Fruit fly (Drosophila melanogaster) whole organism, wandering third instar larva: Measurements from ENCODE around the gene ppk22.

Experiments
- Abd-B ChIP-seq: fragments of >200 bp; optimal IDR thresholded peaks from 2 replicates; lab custom pipeline; 2017; ENCODE audit warnings: missing biosample characterization, missing genetic modification characterization
- CG32264 ChIP-seq: fragments of 200-800 bp; sonication (Bioruptor generic); optimal IDR thresholded peaks from 2 replicates; lab custom pipeline; 2016; ENCODE audit warnings: missing biosample characterization, missing genetic modification characterization
- CG9705 ChIP-seq: fragments of 200-800 bp; sonication (Bioruptor generic); optimal IDR thresholded peaks from 2 replicates; lab custom pipeline; 2018; ENCODE audit warnings: missing biosample characterization, mild to moderate bottlenecking, missing genetic modification characterization
- CrebA ChIP-seq: fragments of 200-800 bp; sonication (Bioruptor generic); optimal IDR thresholded peaks from 2 replicates; lab custom pipeline; 2016; ENCODE audit warnings: missing biosample characterization, mild to moderate bottlenecking, missing genetic modification characterization, borderline replicate concordance
- Dfd ChIP-seq: fragments of >200 bp; optimal IDR thresholded peaks from 2 replicates; lab custom pipeline; 2017; ENCODE audit warnings: missing biosample characterization, missing genetic modification characterization
- Dif ChIP-seq: fragments of 200-275, 200-300 bp; sonication (Bioruptor generic); optimal IDR thresholded peaks from 2 replicates; lab custom pipeline; 2018; ENCODE audit warnings: missing biosample characterization, missing genetic modification characterization; ENCODE audit not compliant: partially characterized antibody
- GATAd ChIP-seq: sonication (Bioruptor generic); optimal IDR thresholded peaks from 2 replicates; lab custom pipeline; 2016; ENCODE audit warnings: missing biosample characterization, missing genetic modification characterization
- HLH106 ChIP-seq: fragments of 200-800 bp; optimal IDR thresholded peaks from 3 replicates; lab custom pipeline; 2019; ENCODE audit warnings: missing biosample characterization, mild to moderate bottlenecking, missing genetic modification characterization, moderate library complexity
- Hnf4 ChIP-seq: fragments of 200-800 bp; sonication (Bioruptor generic); optimal IDR thresholded peaks from 2 replicates; lab custom pipeline; 2016; ENCODE audit warnings: missing biosample characterization, mild to moderate bottlenecking, missing genetic modification characterization
- Hr78 ChIP-seq: fragments of >200 bp; optimal IDR thresholded peaks from 2 replicates; lab custom pipeline; 2017; ENCODE audit warnings: missing biosample characterization, missing genetic modification characterization
- Hr83 ChIP-seq: fragments of 200-300 bp; sonication (Bioruptor generic); optimal IDR thresholded peaks from 2 replicates; lab custom pipeline; 2016; ENCODE audit warnings: missing biosample characterization, mild to moderate bottlenecking, missing genetic modification characterization, moderate library complexity; ENCODE audit not compliant: poor library complexity, severe bottlenecking
- Jra ChIP-seq: sonication (Bioruptor generic); optimal IDR thresholded peaks from 2 replicates; lab custom pipeline; 2016; ENCODE audit warnings: missing biosample characterization, missing genetic modification characterization
- Myc ChIP-seq: fragments of >200 bp; optimal IDR thresholded peaks from 2 replicates; lab custom pipeline; 2017
- N ChIP-seq: fragments of >200 bp; optimal IDR thresholded peaks from 2 replicates; lab custom pipeline; 2018; ENCODE audit warnings: missing biosample characterization, missing external identifiers, missing genetic modification characterization
- Rel ChIP-seq, 2 experiments: fragments of 200-800 bp; sonication (Bioruptor generic) in 1 of 2; optimal IDR thresholded peaks; 2 replicates in 1 of 2; 3 replicates in 1 of 2; lab custom pipeline; 2016 to 2019; ENCODE audit warnings: mild to moderate bottlenecking in 2 of 2, missing biosample characterization in 2 of 2, missing genetic modification characterization in 2 of 2, moderate library complexity in 1 of 2
- Sp1 ChIP-seq: fragments of 200-800 bp; sonication (Bioruptor generic); optimal IDR thresholded peaks from 3 replicates; lab custom pipeline; 2019; ENCODE audit warnings: missing biosample characterization, mild to moderate bottlenecking, missing genetic modification characterization, moderate library complexity
- Vsx2 ChIP-seq: fragments of 200-300, 225-300 bp; sonication (Bioruptor generic); optimal IDR thresholded peaks from 2 replicates; lab custom pipeline; 2018; ENCODE audit warnings: missing biosample characterization, missing genetic modification characterization; ENCODE audit not compliant: partially characterized antibody
- br ChIP-seq: fragments of 200-800 bp; sonication (Bioruptor generic); optimal IDR thresholded peaks from 2 replicates; lab custom pipeline; 2016; ENCODE audit warnings: missing biosample characterization, missing genetic modification characterization
- brk ChIP-seq: fragments of 200-800 bp; sonication (Bioruptor generic); optimal IDR thresholded peaks from 2 replicates; lab custom pipeline; 2016; ENCODE audit warnings: missing biosample characterization, mild to moderate bottlenecking, missing genetic modification characterization
- dl ChIP-seq, 2 experiments: fragments of 175-275, 200-275 bp in 1 of 2; fragments of 200-275 bp in 1 of 2; sonication (Bioruptor generic); optimal IDR thresholded peaks; lab custom pipeline; 2018; ENCODE audit warnings: mild to moderate bottlenecking in 2 of 2, missing biosample characterization in 2 of 2, missing genetic modification characterization in 2 of 2, moderate library complexity in 2 of 2; ENCODE audit not compliant: partially characterized antibody in 2 of 2, insufficient read depth in 1 of 2
- dmrt93B ChIP-seq: fragments of 200-800 bp; sonication (Bioruptor generic); optimal IDR thresholded peaks from 2 replicates; lab custom pipeline; 2018; ENCODE audit warnings: missing biosample characterization, mild to moderate bottlenecking, missing genetic modification characterization
- dsf ChIP-seq: sonication (Bioruptor generic); optimal IDR thresholded peaks from 2 replicates; lab custom pipeline; 2016; ENCODE audit warnings: missing biosample characterization, missing genetic modification characterization, borderline replicate concordance
- ey ChIP-seq: fragments of 200-800 bp; sonication (Bioruptor generic); optimal IDR thresholded peaks from 2 replicates; lab custom pipeline; 2016; ENCODE audit warnings: missing biosample characterization, missing genetic modification characterization
- foxo ChIP-seq, 2 experiments: fragments of 200-800 bp; sonication (Bioruptor generic); optimal IDR thresholded peaks; 2 replicates in 1 of 2; 3 replicates in 1 of 2; lab custom pipeline; 2016 to 2017; ENCODE audit warnings: missing biosample characterization in 2 of 2, missing genetic modification characterization in 2 of 2
- fru ChIP-seq: fragments of 200-800 bp; sonication (Bioruptor generic); optimal IDR thresholded peaks from 3 replicates; lab custom pipeline; 2016; ENCODE audit warnings: missing biosample characterization, mild to moderate bottlenecking, missing genetic modification characterization
- h ChIP-seq: fragments of 200-800 bp; sonication (Bioruptor generic); optimal IDR thresholded peaks from 3 replicates; lab custom pipeline; 2016; ENCODE audit warnings: missing biosample characterization, mild to moderate bottlenecking, missing genetic modification characterization
- jim ChIP-seq: fragments of 175-275, 200-325 bp; sonication (Bioruptor generic); optimal IDR thresholded peaks from 2 replicates; lab custom pipeline; 2016; ENCODE audit warnings: missing biosample characterization, mild to moderate bottlenecking, missing genetic modification characterization
- lola ChIP-seq: fragments of >200 bp; optimal IDR thresholded peaks from 2 replicates; lab custom pipeline; 2017; ENCODE audit warnings: missing biosample characterization, missing genetic modification characterization
- psq ChIP-seq: fragments of 200-800 bp; sonication (Bioruptor generic); optimal IDR thresholded peaks from 3 replicates; lab custom pipeline; 2017; ENCODE audit warnings: missing biosample characterization, mild to moderate bottlenecking, missing genetic modification characterization, moderate library complexity
- rgr ChIP-seq: fragments of 200-800 bp; sonication (Bioruptor generic); optimal IDR thresholded peaks from 3 replicates; lab custom pipeline; 2016; ENCODE audit warnings: missing biosample characterization, mild to moderate bottlenecking, missing genetic modification characterization
- sage ChIP-seq: fragments of 200-800 bp; sonication (Bioruptor generic); optimal IDR thresholded peaks from 2 replicates; lab custom pipeline; 2016; ENCODE audit warnings: missing biosample characterization, mild to moderate bottlenecking, missing genetic modification characterization
- sv ChIP-seq: fragments of 200-800 bp; sonication (Bioruptor generic); optimal IDR thresholded peaks from 3 replicates; lab custom pipeline; 2016; ENCODE audit warnings: missing biosample characterization, missing genetic modification characterization
- tai ChIP-seq: sonication (Bioruptor generic); optimal IDR thresholded peaks from 2 replicates; lab custom pipeline; 2016; ENCODE audit warnings: missing biosample characterization, missing genetic modification characterization
- usp ChIP-seq: fragments of >200 bp; optimal IDR thresholded peaks from 2 replicates; lab custom pipeline; 2017; ENCODE audit warnings: missing biosample characterization, missing genetic modification characterization

ppk22 gene

DNA sequence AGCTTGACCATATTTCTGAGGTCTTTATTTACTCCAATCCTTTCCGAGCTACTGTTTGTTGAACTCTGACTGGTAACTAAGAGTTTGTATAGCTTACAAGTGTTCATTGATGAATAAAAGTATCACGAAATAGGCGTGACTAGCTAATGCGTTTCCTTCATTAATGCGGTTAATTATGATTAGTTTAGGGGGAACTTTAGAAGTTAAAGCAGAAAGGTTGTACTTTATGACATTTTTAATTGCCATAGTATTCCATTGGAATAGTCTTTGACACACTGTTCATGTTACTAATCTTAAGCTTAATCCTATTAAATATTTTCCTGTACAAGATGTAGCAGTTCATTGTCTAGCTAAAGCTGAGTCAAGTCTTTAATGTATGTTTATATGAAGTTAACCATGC is at the start of gene ppk22:
Gene ppk22 (minus strand): TSS at position 101 of the 400 bp plus-strand sequence.
- TF ChIP-seq fru (GFP tag; lab: Kevin White, UChicago) (no peak), N (no peak), jim (no peak)
- TF ChIP-seq, all 38 proteins: peak for 0

DNA sequence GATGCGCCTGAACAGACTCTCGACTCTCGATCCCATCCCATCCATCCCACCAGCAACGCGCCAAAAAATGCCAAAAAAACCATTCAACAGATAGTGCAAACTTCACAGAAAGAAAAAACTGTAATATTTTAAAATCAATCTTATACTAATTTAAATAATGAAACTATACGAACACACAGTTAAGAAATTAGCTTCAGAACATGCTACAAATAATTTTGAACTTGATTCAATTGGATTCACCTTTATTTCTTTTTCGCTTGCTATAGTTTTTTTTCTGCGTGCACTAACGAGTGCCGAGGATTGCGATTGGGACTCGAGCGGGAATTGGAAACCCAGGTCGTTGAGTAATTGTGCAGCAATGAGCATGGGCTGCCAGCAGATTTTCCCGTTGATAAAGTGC is 48.4 kb upstream of the ppk22 start:
- TF ChIP-seq lola (GFP tag; lab: Kevin White, UChicago) (no peak), dmrt93B (GFP tag; lab: Kevin White, UChicago) (no peak), h (GFP tag; lab: Kevin White, UChicago) (no peak), brk (GFP tag; lab: Kevin White, UChicago) (no peak), sv (GFP tag; lab: Kevin White, UChicago) (no peak), usp (GFP tag; lab: Kevin White, UChicago) (no peak), Jra (GFP tag; lab: Kevin White, UChicago) (no peak), Hr78 (no peak), Vsx2 (GFP tag; lab: Kevin White, UChicago) (no peak), Dfd (GFP tag; lab: Kevin White, UChicago) (no peak), N (no peak), Abd-B (GFP tag; lab: Kevin White, UChicago) (no peak), br (GFP tag; lab: Kevin White, UChicago) (no peak)

DNA sequence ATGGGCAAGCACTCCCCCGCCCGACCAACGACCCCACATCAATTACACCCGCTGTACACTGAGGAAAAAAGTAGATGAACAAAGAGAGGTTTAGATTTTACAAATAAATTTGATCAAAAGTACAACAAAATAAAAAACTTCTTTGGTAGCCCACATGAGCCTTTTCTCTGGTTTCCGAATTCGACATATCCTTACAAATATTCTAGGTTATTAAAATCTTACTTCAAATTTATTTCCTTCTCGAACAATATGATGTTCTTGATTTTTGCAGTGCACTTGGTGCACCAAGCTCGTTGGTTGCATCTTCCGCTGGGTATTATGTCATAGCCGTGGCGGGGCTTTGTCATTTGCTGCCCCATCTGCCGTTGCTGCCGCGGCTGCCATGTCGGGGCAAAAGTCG is 47.0 kb upstream of the ppk22 start:
- TF ChIP-seq HLH106 (tag; lab: Kevin White, UChicago) (no peak), Abd-B (GFP tag; lab: Kevin White, UChicago) (no peak), foxo (GFP tag; optimal IDR thresholded peaks at IDR 0.05; lab: Kevin White, UChicago) (no peak), Rel (GFP tag; optimal IDR thresholded peaks at IDR 0.05; lab: Kevin White, UChicago) (no peak), Rel (tag; optimal IDR thresholded peaks at IDR 0.05; lab: Kevin White, UChicago) (no peak), dl (GFP tag; optimal IDR thresholded peaks at IDR 0.05; lab: Kevin White, UChicago; ENCODE audit: insufficient read depth in 1 of 2, partially characterized antibody in 2 of 2) (no peak), CG32264 (no peak), psq (no peak), usp (GFP tag; lab: Kevin White, UChicago) (no peak), dsf (GFP tag; lab: Kevin White, UChicago) (no peak), Vsx2 (GFP tag; lab: Kevin White, UChicago) (no peak), N (no peak), Hr78 (no peak), dmrt93B (GFP tag; lab: Kevin White, UChicago) (no peak), Dfd (GFP tag; lab: Kevin White, UChicago) (no peak), rgr (no peak), Hnf4 (GFP tag; lab: Kevin White, UChicago) (no peak), Myc (lab: Kevin White, UChicago) (no peak), Jra (GFP tag; lab: Kevin White, UChicago) (no peak)

DNA sequence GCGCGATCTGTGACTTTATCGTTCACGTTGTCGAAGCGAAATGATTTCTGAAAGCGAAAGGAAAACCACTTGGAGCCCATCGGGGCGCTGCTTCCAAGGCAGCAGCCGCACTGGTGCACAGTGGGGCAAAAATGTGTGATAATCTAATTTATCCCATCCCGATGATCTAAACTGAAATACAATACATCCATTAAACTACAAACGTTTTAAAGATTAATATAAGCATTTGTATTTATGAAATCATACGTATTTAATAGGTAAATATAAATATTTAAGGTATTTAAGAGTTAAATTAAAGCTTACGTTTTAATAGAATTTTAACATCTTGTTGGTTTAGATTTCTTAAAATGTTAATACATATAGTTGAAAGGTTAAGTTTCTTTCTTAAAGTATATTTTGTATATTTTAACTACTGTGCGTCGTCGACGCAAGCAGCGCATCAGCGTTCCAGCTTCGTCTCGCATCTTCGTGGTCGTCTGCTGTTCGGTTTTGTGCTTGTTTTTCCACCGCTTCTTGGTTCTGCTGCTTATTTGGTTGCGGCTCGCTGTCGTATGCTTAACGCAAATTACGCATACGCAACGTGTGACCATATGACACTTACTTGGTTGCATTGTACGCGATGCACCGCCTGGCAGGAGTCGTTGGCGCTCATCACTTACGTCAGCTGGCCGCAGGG is 46.5 kb upstream of the ppk22 start, which contains the start of gene CG13643:
Gene CG13643 (minus strand): TSS at position 46 of the 676 bp plus-strand sequence.
- TF ChIP-seq HLH106 (tag; lab: Kevin White, UChicago) (no peak), Myc (lab: Kevin White, UChicago) (no peak), CG9705 (GFP tag; lab: Kevin White, UChicago) (no peak), Abd-B (GFP tag; lab: Kevin White, UChicago) (no peak), brk (GFP tag; lab: Kevin White, UChicago) (no peak), GATAd (GFP tag; lab: Kevin White, UChicago) (no peak), Hnf4 (GFP tag; lab: Kevin White, UChicago) (no peak), sv (GFP tag; lab: Kevin White, UChicago) (no peak), jim (no peak), Sp1 (GFP tag; lab: Kevin White, UChicago) (no peak), br (GFP tag; lab: Kevin White, UChicago) (no peak), lola (GFP tag; lab: Kevin White, UChicago) (no peak), Dif (GFP tag; lab: Kevin White, UChicago) (no peak)
- TF ChIP-seq, all 38 proteins: peak for 0

DNA sequence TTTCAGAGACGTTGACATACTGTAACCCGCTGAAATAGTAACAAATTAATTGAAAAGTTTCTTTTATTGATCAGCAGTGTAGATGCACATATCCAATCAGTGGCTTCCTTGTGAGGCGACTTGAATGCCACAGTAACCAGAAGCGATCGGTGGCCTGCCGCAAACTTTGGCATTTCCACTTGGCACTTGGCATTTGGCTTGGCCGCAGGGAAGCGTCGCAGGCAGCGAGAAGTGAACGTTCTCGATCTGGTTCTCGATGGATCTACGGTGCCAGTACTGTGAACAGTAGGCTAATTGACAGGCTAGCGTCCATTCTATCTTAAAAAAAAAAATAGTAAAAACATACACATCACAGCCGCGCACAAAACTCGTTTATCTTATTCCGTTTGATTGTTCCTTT is 41.2 kb upstream of the ppk22 start, which contains the start of gene CG10845:
Gene CG10845 (plus strand): TSS at position 301 of the 400 bp plus-strand sequence.
- TF ChIP-seq ey: no peak
- no peak for TF ChIP-seq dmrt93B (GFP tag; lab: Kevin White, UChicago)
- TF ChIP-seq HLH106 (tag; lab: Kevin White, UChicago): no peak
- TF ChIP-seq Hr78: no peak
- no peak for TF ChIP-seq GATAd (GFP tag; lab: Kevin White, UChicago)
- TF ChIP-seq sv (GFP tag; lab: Kevin White, UChicago): no peak
- no peak for TF ChIP-seq Jra (GFP tag; lab: Kevin White, UChicago)
- TF ChIP-seq sage (GFP tag; lab: Kevin White, UChicago): no peak
- TF ChIP-seq Hr83 (GFP tag; lab: Kevin White, UChicago): no peak
- no peak for TF ChIP-seq Dfd (GFP tag; lab: Kevin White, UChicago)
- TF ChIP-seq jim: no peak
- TF ChIP-seq brk (GFP tag; lab: Kevin White, UChicago): no peak
- no peak for TF ChIP-seq br (GFP tag; lab: Kevin White, UChicago)
- TF ChIP-seq Sp1 (GFP tag; lab: Kevin White, UChicago): no peak
- TF ChIP-seq lola (GFP tag; lab: Kevin White, UChicago): no peak
- no peak for TF ChIP-seq CrebA
- TF ChIP-seq tai (GFP tag; lab: Kevin White, UChicago): no peak
- TF ChIP-seq, all 38 proteins: peak for 0
